Fruit fly (Drosophila melanogaster) whole organism, embryonic: Measurements from ENCODE around the gene Lnk.

ENCODE experiments used
- CG10147 ChIP-seq: fragments of 200-800 bp; sonication (Bioruptor generic); optimal IDR thresholded peaks from 2 replicates; lab custom pipeline; 2019; ENCODE audit warnings: missing biosample characterization, mild to moderate bottlenecking, missing genetic modification characterization, moderate library complexity
- CG13624 ChIP-seq: fragments of 200-800 bp; sonication (Bioruptor generic); optimal IDR thresholded peaks from 2 replicates; lab custom pipeline; 2016; ENCODE audit warnings: missing biosample characterization, missing genetic modification characterization
- CG1603 ChIP-seq: fragments of 200-800 bp; sonication (Bioruptor generic); optimal IDR thresholded peaks from 2 replicates; lab custom pipeline; 2019; ENCODE audit warnings: missing biosample characterization, mild to moderate bottlenecking, missing genetic modification characterization, moderate library complexity
- CG16779 ChIP-seq: fragments of 200-800 bp; sonication (Bioruptor generic); IDR thresholded peaks from 2 replicates; pipeline ENCODE4 v1.3.6; 2022; ENCODE audit warnings: missing biosample characterization, missing genetic modification characterization
- CG16815 ChIP-seq: fragments of 200-800 bp; sonication (Bioruptor generic); optimal IDR thresholded peaks from 3 replicates; lab custom pipeline; 2017; ENCODE audit warnings: missing biosample characterization, mild to moderate bottlenecking, missing genetic modification characterization
- CG16863 ChIP-seq: fragments of 200-800 bp; sonication (Bioruptor generic); optimal IDR thresholded peaks from 3 replicates; lab custom pipeline; 2016; ENCODE audit warnings: missing biosample characterization, missing genetic modification characterization
- CG17829 ChIP-seq: fragments of 200-800 bp; optimal IDR thresholded peaks from 2 replicates; lab custom pipeline; 2019; ENCODE audit warnings: missing biosample characterization, mild to moderate bottlenecking, missing genetic modification characterization, moderate library complexity
- CG18476 ChIP-seq: fragments of 200-800 bp; sonication (Bioruptor generic); optimal IDR thresholded peaks from 2 replicates; lab custom pipeline; 2016; ENCODE audit warnings: missing biosample characterization, mild to moderate bottlenecking, missing genetic modification characterization
- CG2202 ChIP-seq: fragments of 200-800 bp; sonication (Bioruptor generic); optimal IDR thresholded peaks from 2 replicates; lab custom pipeline; 2018; ENCODE audit warnings: missing biosample characterization, mild to moderate bottlenecking, missing genetic modification characterization
- CG2889 ChIP-seq: fragments of 200-800 bp; sonication (Bioruptor generic); IDR thresholded peaks from 3 replicates; pipeline ENCODE4 v1.3.6; 2022; ENCODE audit warnings: missing biosample characterization, missing genetic modification characterization
- CG32532 ChIP-seq: fragments of 200-800 bp; sonication (Bioruptor generic); IDR thresholded peaks from 2 replicates; pipeline ENCODE4 v1.3.6; 2022; ENCODE audit warnings: missing biosample characterization, missing genetic modification characterization
- CG4424 ChIP-seq: fragments of 200-800 bp; sonication (Bioruptor generic); optimal IDR thresholded peaks from 3 replicates; lab custom pipeline; 2016; ENCODE audit warnings: missing biosample characterization, missing genetic modification characterization
- CG4854 ChIP-seq: fragments of 200-800 bp; sonication (Bioruptor generic); optimal IDR thresholded peaks from 2 replicates; lab custom pipeline; 2016; ENCODE audit warnings: missing biosample characterization, missing genetic modification characterization, inconsistent platforms
- CG6791 ChIP-seq: fragments of 200-800 bp; sonication (Bioruptor generic); IDR thresholded peaks from 3 replicates; pipeline ENCODE4 v1.3.6; 2022; ENCODE audit warnings: missing biosample characterization, missing genetic modification characterization; ENCODE audit not compliant: partially characterized antibody
- CG7786 ChIP-seq: fragments of 200-800 bp; sonication (Bioruptor generic); optimal IDR thresholded peaks from 2 replicates; lab custom pipeline; 2016; ENCODE audit warnings: missing biosample characterization, missing genetic modification characterization
- CG8359 ChIP-seq: fragments of 200-800 bp; sonication (Bioruptor generic); optimal IDR thresholded peaks from 2 replicates; lab custom pipeline; 2017; ENCODE audit warnings: missing biosample characterization, mild to moderate bottlenecking, missing genetic modification characterization, borderline replicate concordance
- CG9437 ChIP-seq: fragments of 200-800 bp; sonication (Bioruptor generic); optimal IDR thresholded peaks from 2 replicates; lab custom pipeline; 2018; ENCODE audit warnings: missing biosample characterization, mild to moderate bottlenecking, missing genetic modification characterization
- CG9609 ChIP-seq: fragments of 200-800 bp; sonication (Bioruptor generic); optimal IDR thresholded peaks from 3 replicates; lab custom pipeline; 2016; ENCODE audit warnings: missing biosample characterization, missing genetic modification characterization
- CG9932 ChIP-seq: fragments of 200-800 bp; sonication (Bioruptor generic); IDR thresholded peaks from 2 replicates; pipeline ENCODE4 v1.3.6; 2022; ENCODE audit warnings: missing biosample characterization, missing genetic modification characterization
- CTCF ChIP-seq: fragments of 200-800 bp; sonication (Bioruptor generic); optimal IDR thresholded peaks from 2 replicates; lab custom pipeline; 2017; ENCODE audit warnings: missing biosample characterization, mild to moderate bottlenecking, missing genetic modification characterization, moderate library complexity
- CrebB ChIP-seq: fragments of 200-800 bp; sonication (Bioruptor generic); optimal IDR thresholded peaks from 3 replicates; lab custom pipeline; 2018; ENCODE audit warnings: missing biosample characterization, mild to moderate bottlenecking, missing genetic modification characterization
- Deaf1 ChIP-seq: fragments of 200-800 bp; optimal IDR thresholded peaks from 3 replicates; lab custom pipeline; 2019; ENCODE audit warnings: missing biosample characterization, mild to moderate bottlenecking, missing genetic modification characterization, moderate library complexity
- Dek ChIP-seq: fragments of 200-800 bp; sonication (Bioruptor generic); optimal IDR thresholded peaks from 3 replicates; lab custom pipeline; 2019; ENCODE audit warnings: missing biosample characterization, mild to moderate bottlenecking, missing genetic modification characterization, moderate library complexity
- Hmx ChIP-seq: fragments of 200-800 bp; sonication (Bioruptor generic); optimal IDR thresholded peaks from 2 replicates; lab custom pipeline; 2016; ENCODE audit warnings: missing biosample characterization, missing genetic modification characterization
- Hr51 ChIP-seq, 2 experiments: fragments of 200-800 bp; sonication (Bioruptor generic); optimal IDR thresholded peaks; 2 replicates in 1 of 2; 3 replicates in 1 of 2; lab custom pipeline; 2016 to 2018; ENCODE audit warnings: missing biosample characterization in 2 of 2, missing genetic modification characterization in 2 of 2, mild to moderate bottlenecking in 1 of 2, moderate library complexity in 1 of 2
- Trl ChIP-seq, 3 experiments: fragments of >200 bp in 2 of 3; fragments of 200-800 bp in 1 of 3; sonication (Bioruptor generic) in 1 of 3; optimal IDR thresholded peaks; 2 replicates in 1 of 3; 3 replicates in 2 of 3; lab custom pipeline; 2016 to 2017; ENCODE audit warnings: missing biosample characterization in 1 of 3, missing genetic modification characterization in 1 of 3
- ara ChIP-seq: fragments of 200-800 bp; sonication (Bioruptor generic); IDR thresholded peaks from 2 replicates; pipeline ENCODE4 v1.3.6; 2022; ENCODE audit warnings: missing biosample characterization, missing genetic modification characterization
- bsh ChIP-seq, 2 experiments: fragments of 200-800 bp; sonication (Bioruptor generic); optimal IDR thresholded peaks; 2 replicates each; lab custom pipeline; 2017 to 2018; ENCODE audit warnings: mild to moderate bottlenecking in 2 of 2, missing biosample characterization in 2 of 2, missing genetic modification characterization in 2 of 2, moderate library complexity in 1 of 2
- da ChIP-seq: fragments of 200-800 bp; sonication (Bioruptor generic); optimal IDR thresholded peaks from 2 replicates; lab custom pipeline; 2016; ENCODE audit warnings: missing biosample characterization, missing genetic modification characterization
- disco-r ChIP-seq: fragments of 200-800 bp; sonication (Bioruptor generic); optimal IDR thresholded peaks from 2 replicates; lab custom pipeline; 2016; ENCODE audit warnings: missing biosample characterization, missing genetic modification characterization
- fd96Cb ChIP-seq: fragments of 200-800 bp; sonication (Bioruptor generic); optimal IDR thresholded peaks from 2 replicates; lab custom pipeline; 2018; ENCODE audit warnings: missing biosample characterization, mild to moderate bottlenecking, missing genetic modification characterization, moderate library complexity
- fu2 ChIP-seq: fragments of 200-800 bp; sonication (Bioruptor generic); optimal IDR thresholded peaks from 2 replicates; lab custom pipeline; 2016; ENCODE audit warnings: missing biosample characterization, missing genetic modification characterization
- hkb ChIP-seq, 2 experiments: fragments of 200-800 bp in 1 of 2; fragments of >200 bp in 1 of 2; sonication (Bioruptor generic) in 1 of 2; IDR thresholded peaks in 1 of 2; optimal IDR thresholded peaks in 1 of 2; 2 replicates each; pipeline versions ENCODE4 v1.3.6 to Lab custom; 2017 to 2022; ENCODE audit warnings: missing biosample characterization in 1 of 2, missing genetic modification characterization in 1 of 2
- jigr1 ChIP-seq: fragments of 200-800 bp; sonication (Bioruptor generic); IDR thresholded peaks from 3 replicates; pipeline ENCODE4 v1.3.6; 2022; ENCODE audit warnings: missing biosample characterization, missing genetic modification characterization
- knrl ChIP-seq: fragments of 200-800 bp; sonication (Bioruptor generic); IDR thresholded peaks from 3 replicates; pipeline ENCODE4 v1.3.6; 2022; ENCODE audit warnings: missing biosample characterization, missing genetic modification characterization; ENCODE audit not compliant: partially characterized antibody
- lab ChIP-seq: fragments of 200-800 bp; sonication (Bioruptor generic); optimal IDR thresholded peaks from 3 replicates; lab custom pipeline; 2017; ENCODE audit warnings: missing biosample characterization, missing genetic modification characterization, mild to moderate bottlenecking, moderate library complexity, missing genetic modification reagents
- maf-S ChIP-seq: fragments of 200-800 bp; sonication (Bioruptor generic); optimal IDR thresholded peaks from 2 replicates; lab custom pipeline; 2016; ENCODE audit warnings: missing biosample characterization, missing genetic modification characterization
- org-1 ChIP-seq: fragments of 200-800 bp; sonication (Bioruptor generic); optimal IDR thresholded peaks from 2 replicates; lab custom pipeline; 2017; ENCODE audit warnings: missing biosample characterization, missing genetic modification characterization
- pan ChIP-seq, 4 experiments: fragments of >200 bp in 3 of 4; fragments of 200-800 bp in 1 of 4; sonication (Bioruptor generic) in 1 of 4; optimal IDR thresholded peaks in 3 of 4; IDR thresholded peaks in 1 of 4; 2 replicates each; pipeline versions ENCODE4 v1.3.6 to Lab custom; 2017 to 2022; ENCODE audit warnings: missing biosample characterization in 2 of 4, missing genetic modification characterization in 2 of 4, mixed read lengths in 1 of 4
- pb ChIP-seq: fragments of 200-800 bp; sonication (Bioruptor generic); optimal IDR thresholded peaks from 3 replicates; lab custom pipeline; 2016; ENCODE audit warnings: missing biosample characterization, missing genetic modification characterization
- ro ChIP-seq: fragments of 200-800 bp; sonication (Bioruptor generic); IDR thresholded peaks from 2 replicates; pipeline ENCODE4 v1.3.6; 2022; ENCODE audit warnings: missing biosample characterization, missing genetic modification characterization
- so ChIP-seq: fragments of 200-800 bp; sonication (Bioruptor generic); IDR thresholded peaks from 3 replicates; pipeline ENCODE4 v1.3.6; 2022; ENCODE audit warnings: missing biosample characterization, missing genetic modification characterization
- tin ChIP-seq: fragments of 200-800 bp; sonication (Bioruptor generic); optimal IDR thresholded peaks from 3 replicates; lab custom pipeline; 2016; ENCODE audit warnings: missing biosample characterization, missing genetic modification characterization
- toy ChIP-seq: fragments of 200-800 bp; sonication (Bioruptor generic); IDR thresholded peaks from 2 replicates; pipeline ENCODE4 v1.3.6; 2022; ENCODE audit warnings: missing biosample characterization, missing genetic modification characterization
- trh ChIP-seq: fragments of 200-800 bp; sonication (Bioruptor generic); optimal IDR thresholded peaks from 2 replicates; lab custom pipeline; 2016; ENCODE audit warnings: missing biosample characterization, missing genetic modification characterization
- vfl ChIP-seq: fragments of 200-800 bp; sonication (Bioruptor generic); optimal IDR thresholded peaks from 2 replicates; lab custom pipeline; 2016; ENCODE audit warnings: missing biosample characterization, missing genetic modification characterization
- wor ChIP-seq: fragments of 200-800 bp; sonication (Bioruptor generic); IDR thresholded peaks from 2 replicates; pipeline ENCODE4 v1.3.6; 2022; ENCODE audit warnings: missing biosample characterization, missing genetic modification characterization
- zfh1 ChIP-seq: fragments of 200-800 bp; sonication (Bioruptor generic); IDR thresholded peaks from 3 replicates; pipeline ENCODE4 v1.3.6; 2022; ENCODE audit warnings: missing biosample characterization, missing genetic modification characterization

Lnk gene

DNA sequence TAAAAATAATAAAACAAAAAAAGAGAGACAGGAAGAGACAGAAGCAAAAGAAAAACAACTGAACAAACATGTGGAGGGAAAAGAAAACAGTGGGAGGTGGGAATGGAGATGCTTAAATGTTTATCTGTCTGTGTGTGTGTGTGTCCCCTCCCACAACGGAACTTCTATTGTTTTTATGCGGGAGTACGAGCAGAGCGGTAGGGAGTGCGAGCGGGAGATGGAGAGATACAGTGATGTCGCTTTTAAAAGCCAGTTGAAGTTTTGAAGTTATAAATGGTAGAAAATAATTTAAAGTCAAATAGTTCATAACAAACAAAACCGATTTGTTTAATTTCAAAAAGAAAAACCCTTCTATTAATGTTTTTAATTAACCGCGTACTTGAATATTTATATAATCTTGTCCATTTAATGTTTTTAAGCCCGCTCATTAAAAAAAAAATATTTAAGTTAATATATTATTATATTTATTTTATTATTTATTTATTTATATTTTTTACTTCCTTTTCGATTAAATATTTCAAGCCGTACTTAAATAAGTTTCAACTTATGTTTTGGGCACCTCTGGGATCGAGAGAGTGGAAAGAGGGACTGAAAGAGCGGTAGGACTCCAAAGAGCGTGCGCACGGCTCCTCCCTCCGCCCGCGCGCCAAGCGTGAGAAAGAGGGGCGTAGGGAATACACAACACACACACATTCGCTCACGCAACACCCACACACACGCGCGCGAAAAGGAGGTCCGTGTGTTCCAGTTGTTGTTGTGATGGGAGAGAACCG, 8.0 kb upstream of the Lnk start (continued):
- TF ChIP-seq CG9437 (GFP tag; lab: Kevin White, UChicago): peak; percentile 47
- no peak for TF ChIP-seq CG9609 (GFP tag; lab: Kevin White, UChicago)
- peak; percentile 53 for TF ChIP-seq tin (GFP tag; lab: Kevin White, UChicago)
- peak; percentile 49 for TF ChIP-seq fd96Cb (tag; lab: Kevin White, UChicago)
- TF ChIP-seq disco-r (GFP tag; lab: Kevin White, UChicago): no peak
- TF ChIP-seq CG2889 (GFP tag; lab: Robert Waterston, UW): no peak
- TF ChIP-seq pan (optimal IDR thresholded peaks at IDR 0.05; lab: Kevin White, UChicago): no peak
- TF ChIP-seq pan (GFP tag; optimal IDR thresholded peaks at IDR 0.05 in 1 of 2, IDR thresholded peaks at IDR 0.05 in 1 of 2): no peak
- TF ChIP-seq Dek (tag; lab: Kevin White, UChicago): peak; percentile 23
- peak; percentile 61 for TF ChIP-seq CG9932 (GFP tag; lab: Robert Waterston, UW)
- TF ChIP-seq org-1 (GFP tag; lab: Kevin White, UChicago): peak; percentile 23
- TF ChIP-seq CrebB (tag; lab: Kevin White, UChicago): no peak
- TF ChIP-seq CG1603 (tag; lab: Kevin White, UChicago): peak; percentile 15
- TF ChIP-seq CG32532 (GFP tag; lab: Robert Waterston, UW): 0 out of 2 replicates have a peak, but pooled peaks have one; percentile 40
- peak; percentile 39; the same call in 1 of the 3 replicates for TF ChIP-seq zfh1 (GFP tag; lab: Robert Waterston, UW)
- peak in 1 of 2 experiments; percentile 64 for TF ChIP-seq Hr51 (GFP tag; optimal IDR thresholded peaks at IDR 0.05; lab: Kevin White, UChicago)
- no peak for TF ChIP-seq pb (GFP tag; lab: Kevin White, UChicago)
- TF ChIP-seq CTCF (GFP tag; lab: Kevin White, UChicago): no peak
- TF ChIP-seq hkb (optimal IDR thresholded peaks at IDR 0.05; lab: Kevin White, UChicago): no peak
- no peak for TF ChIP-seq hkb (GFP tag; IDR thresholded peaks at IDR 0.05; lab: Robert Waterston, UW)
- peak; percentile 72 for TF ChIP-seq lab (GFP tag; lab: Kevin White, UChicago)
- peak; percentile 4 for TF ChIP-seq CG18476
- no peak for TF ChIP-seq da
- TF ChIP-seq toy: no peak
- peak; percentile 8 for TF ChIP-seq Deaf1 (tag; lab: Kevin White, UChicago)
- no peak for TF ChIP-seq knrl (GFP tag; lab: Robert Waterston, UW)
- peak in 1 of 2 experiments; percentile 64 for TF ChIP-seq bsh (GFP tag; optimal IDR thresholded peaks at IDR 0.05; lab: Kevin White, UChicago)
- TF ChIP-seq CG7786: no peak
- no peak for TF ChIP-seq fu2 (GFP tag; lab: Kevin White, UChicago)
- no peak for TF ChIP-seq so (GFP tag; lab: Robert Waterston, UW)
- no peak for TF ChIP-seq CG16779 (GFP tag; lab: Robert Waterston, UW)
- no peak for TF ChIP-seq jigr1 (GFP tag; lab: Robert Waterston, UW)
- peak; percentile 14 for TF ChIP-seq CG16863 (GFP tag; lab: Kevin White, UChicago)
- peak; percentile 65 for TF ChIP-seq CG17829 (tag; lab: Kevin White, UChicago)
- peak; percentile 43 for TF ChIP-seq CG16815 (GFP tag; lab: Kevin White, UChicago)
- TF ChIP-seq CG6791 (GFP tag; lab: Robert Waterston, UW): no peak
- no peak for TF ChIP-seq Hmx (GFP tag; lab: Kevin White, UChicago)
- no peak for TF ChIP-seq maf-S (GFP tag; lab: Kevin White, UChicago)
- TF ChIP-seq ara (GFP tag; lab: Robert Waterston, UW): no peak
- TF ChIP-seq CG10147 (GFP tag; lab: Kevin White, UChicago): peak; percentile 56
- no peak for TF ChIP-seq CG2202
- 0 out of 2 replicates have a peak, but pooled peaks have one; percentile 17 for TF ChIP-seq wor
- TF ChIP-seq ro: no peak
- TF ChIP-seq CG8359 (GFP tag; lab: Kevin White, UChicago): peak; percentile 1
- TF ChIP-seq CG4424 (GFP tag; lab: Kevin White, UChicago): peak; percentile 41
- peak; percentile 43 to 54 for TF ChIP-seq Trl (optimal IDR thresholded peaks at IDR 0.05; lab: Kevin White, UChicago)
- no peak for TF ChIP-seq Trl (GFP tag; optimal IDR thresholded peaks at IDR 0.05; lab: Kevin White, UChicago)
- no peak for TF ChIP-seq CG13624 (GFP tag; lab: Kevin White, UChicago)
- TF ChIP-seq CG4854 (GFP tag; lab: Kevin White, UChicago): no peak
- no peak for TF ChIP-seq vfl
- TF ChIP-seq trh (GFP tag; lab: Kevin White, UChicago): no peak
